Worm (Caenorhabditis elegans) whole organism, L4/young adult: ENCODE measurements around the gene alh-11.

Experiments
- W03F9.2 ChIP-seq: fragments of 150-350 bp; optimal IDR thresholded peaks from 2 replicates; lab custom pipeline; 2014; ENCODE audit warnings: missing biosample characterization, missing genetic modification characterization
- dao-5 ChIP-seq: sonication (generic microtip); optimal IDR thresholded peaks from 2 replicates; lab custom pipeline; 2016; ENCODE audit warnings: missing genotype, missing genetic modification characterization, moderate library complexity, missing compliant biosample characterization
- him-1 ChIP-seq: sonication (generic microtip); optimal IDR thresholded peaks from 2 replicates; lab custom pipeline; 2016; ENCODE audit warnings: missing genotype, missing genetic modification reagents, missing genetic modification characterization, missing compliant biosample characterization

alh-11 gene

ce11 chrIII:775443-775842 lies 3.2 kb downstream of the alh-11 start:
- no peak for TF ChIP-seq him-1 (tag; lab: Kevin White, UChicago)
- TF ChIP-seq dao-5 (tag; lab: Kevin White, UChicago): no peak
- no peak for TF ChIP-seq W03F9.2 (tag; lab: Kevin White, UChicago)

- TF ChIP-seq dao-5 (tag; lab: Kevin White, UChicago): no peak
- TF ChIP-seq him-1 (tag; lab: Kevin White, UChicago): no peak
- TF ChIP-seq W03F9.2 (tag; lab: Kevin White, UChicago): no peak
Measured at ce11 chrIII:773114-773513, 5.6 kb downstream of the alh-11 start, which contains the start of gene cyn-6. Gene cyn-6, plus strand, starts transcription at chrIII:773414.

DNA sequence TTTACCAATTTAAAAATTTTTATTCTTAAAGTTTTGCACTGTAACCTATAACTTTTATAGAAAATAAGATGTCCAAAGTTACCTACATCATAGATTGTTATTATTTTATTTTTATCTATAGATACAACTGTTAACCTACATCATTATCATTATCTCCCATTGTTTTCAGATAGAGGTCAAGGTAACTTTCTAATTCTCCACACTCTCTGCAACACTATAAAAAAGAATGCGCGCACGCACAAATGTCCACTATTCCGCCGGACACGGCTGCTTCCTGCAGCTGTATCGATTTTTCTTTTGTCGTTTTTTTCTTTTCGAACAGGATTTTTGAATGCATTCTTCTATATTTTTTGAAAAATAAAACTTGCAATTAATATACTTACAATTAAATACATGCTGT lies 6.0 kb downstream of the alh-11 start:
- no peak for TF ChIP-seq him-1 (tag; lab: Kevin White, UChicago)
- no peak for TF ChIP-seq W03F9.2 (tag; lab: Kevin White, UChicago)
- no peak for TF ChIP-seq dao-5 (tag; lab: Kevin White, UChicago)

DNA sequence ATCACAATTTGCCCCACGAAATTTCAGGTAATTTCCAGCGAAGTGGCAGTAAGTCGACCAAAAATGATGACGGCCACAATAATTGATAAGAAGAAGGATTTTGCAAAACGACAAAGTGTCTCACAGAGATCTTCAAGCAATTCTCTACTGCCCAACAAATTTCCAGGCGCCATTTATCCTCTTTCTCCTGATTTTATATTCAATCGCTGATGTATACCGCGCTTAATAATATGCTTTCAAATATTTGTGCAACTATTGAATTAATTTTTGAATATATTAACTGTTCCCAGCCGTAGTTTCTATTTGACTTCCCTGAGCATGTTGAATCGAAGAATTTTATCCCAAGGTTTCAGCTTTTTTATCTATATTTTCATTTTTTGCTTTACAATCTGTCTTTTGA lies 7.7 kb downstream of the alh-11 start, which contains the start of gene tpst-2:
Gene tpst-2, plus strand, starts transcription at position 301 of the 400 bp plus-strand sequence.
- TF ChIP-seq W03F9.2 (tag; lab: Kevin White, UChicago) (no peak), dao-5 (tag; lab: Kevin White, UChicago) (no peak), him-1 (tag; lab: Kevin White, UChicago) (no peak)

DNA sequence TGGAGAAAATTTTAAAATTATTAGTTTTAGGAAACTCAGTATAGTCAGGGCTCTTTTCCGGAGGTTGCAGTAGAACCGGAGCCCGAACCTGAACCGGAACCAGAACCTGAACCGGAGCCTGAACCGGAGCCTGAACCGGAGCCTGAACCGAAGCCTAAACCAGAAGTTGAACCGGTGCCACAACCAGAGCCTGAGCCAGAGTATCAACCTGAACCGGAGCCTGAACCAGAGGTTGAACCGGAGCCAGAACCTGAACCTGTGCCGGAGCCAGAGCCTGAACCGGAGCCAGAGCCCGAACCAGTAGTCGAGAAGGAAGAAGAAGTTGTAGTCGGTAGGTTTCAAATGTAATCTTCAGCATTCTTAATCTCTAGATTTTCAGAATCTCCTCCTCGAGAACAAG lies 10.1 kb downstream of the alh-11 start:
- TF ChIP-seq him-1 (tag; lab: Kevin White, UChicago) (no peak), dao-5 (tag; lab: Kevin White, UChicago) (no peak), W03F9.2 (tag; lab: Kevin White, UChicago) (no peak)

DNA sequence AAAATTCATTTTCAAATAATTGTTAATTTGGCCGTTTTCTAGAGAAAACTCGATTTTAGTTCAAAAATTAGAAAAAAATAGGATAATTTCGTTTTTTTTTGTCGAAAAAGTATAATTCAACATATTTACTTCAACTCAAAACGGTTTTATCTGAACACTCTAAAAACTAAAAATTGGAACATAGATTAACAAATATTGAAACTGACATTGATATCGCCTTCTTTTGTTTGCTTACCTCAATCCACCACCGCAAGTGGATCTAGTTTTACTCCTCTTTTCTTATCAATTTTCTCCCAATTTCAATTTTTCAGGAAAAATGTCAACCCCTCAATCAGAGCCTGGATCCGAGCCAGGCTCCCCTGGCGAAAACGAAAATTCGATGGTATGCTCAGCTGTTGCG lies 13.8 kb downstream of the alh-11 start, which contains the start of gene ptl-1:
Gene ptl-1, plus strand, starts transcription at position 301 of the 400 bp plus-strand sequence.
- no peak for TF ChIP-seq him-1 (tag; lab: Kevin White, UChicago)
- TF ChIP-seq W03F9.2 (tag; lab: Kevin White, UChicago): no peak
- TF ChIP-seq dao-5 (tag; lab: Kevin White, UChicago): no peak

ce11 chrIII:764404-764803 lies 14.3 kb downstream of the alh-11 start:
- TF ChIP-seq him-1 (tag; lab: Kevin White, UChicago) (peak; percentile 66), dao-5 (tag; lab: Kevin White, UChicago) (no peak), W03F9.2 (tag; lab: Kevin White, UChicago) (no peak)

ce11 chrIII:762508-762907 lies 16.2 kb downstream of the alh-11 start:
- TF ChIP-seq W03F9.2 (tag; lab: Kevin White, UChicago) (no peak), him-1 (tag; lab: Kevin White, UChicago) (no peak), dao-5 (tag; lab: Kevin White, UChicago) (no peak)

DNA sequence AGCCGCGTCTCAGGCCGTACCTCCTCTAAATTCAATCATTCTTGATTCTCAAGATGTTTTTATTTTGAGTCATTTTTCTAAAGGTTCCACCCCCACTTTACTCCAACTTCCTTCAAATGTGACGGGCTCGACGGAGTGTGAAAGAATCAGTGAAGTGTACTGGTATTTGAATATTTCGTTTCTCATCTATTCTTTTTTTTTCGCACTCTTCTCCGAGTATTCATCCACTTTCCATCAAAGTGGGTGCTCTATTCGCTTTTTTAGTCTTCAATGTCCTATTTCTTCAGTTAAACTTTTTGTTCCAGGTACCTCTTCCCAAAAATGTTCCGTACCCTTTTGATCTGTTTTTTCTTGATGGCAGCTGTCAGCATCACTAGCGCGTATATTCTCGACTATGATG lies 17.2 kb downstream of the alh-11 start, which contains the start of gene nlp-52:
Gene nlp-52, plus strand, starts transcription at position 301 of the 400 bp plus-strand sequence.
- no peak for TF ChIP-seq W03F9.2 (tag; lab: Kevin White, UChicago)
- no peak for TF ChIP-seq dao-5 (tag; lab: Kevin White, UChicago)
- TF ChIP-seq him-1 (tag; lab: Kevin White, UChicago): no peak

DNA sequence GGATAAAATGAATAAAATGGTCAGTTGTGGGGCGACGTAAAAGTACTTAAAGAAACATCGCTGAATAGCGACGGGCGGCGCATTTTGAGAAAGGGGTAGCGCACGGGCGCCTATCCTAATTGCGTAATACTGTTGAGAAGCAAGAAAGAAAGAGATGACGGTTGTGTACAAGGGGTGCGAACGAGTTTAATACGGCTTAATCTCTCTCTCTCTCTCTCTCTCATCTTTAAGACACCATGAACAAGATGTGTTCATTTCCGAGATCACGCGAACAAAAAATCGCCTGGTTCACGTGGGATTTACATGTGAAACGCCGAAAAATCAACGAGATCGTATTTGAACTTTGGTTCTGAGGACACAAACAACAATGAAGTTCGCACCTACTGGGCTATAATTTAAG lies 19.0 kb downstream of the alh-11 start:
- TF ChIP-seq dao-5 (tag; lab: Kevin White, UChicago) (no peak), W03F9.2 (tag; lab: Kevin White, UChicago) (no peak), him-1 (tag; lab: Kevin White, UChicago) (no peak)

ce11 chrIII:757981-758380 lies 20.7 kb downstream of the alh-11 start, which contains the start of gene T17H7.7:
Gene T17H7.7, minus strand, starts transcription at chrIII:758081.
- TF ChIP-seq him-1 (tag; lab: Kevin White, UChicago) (no peak), dao-5 (tag; lab: Kevin White, UChicago) (no peak)

DNA sequence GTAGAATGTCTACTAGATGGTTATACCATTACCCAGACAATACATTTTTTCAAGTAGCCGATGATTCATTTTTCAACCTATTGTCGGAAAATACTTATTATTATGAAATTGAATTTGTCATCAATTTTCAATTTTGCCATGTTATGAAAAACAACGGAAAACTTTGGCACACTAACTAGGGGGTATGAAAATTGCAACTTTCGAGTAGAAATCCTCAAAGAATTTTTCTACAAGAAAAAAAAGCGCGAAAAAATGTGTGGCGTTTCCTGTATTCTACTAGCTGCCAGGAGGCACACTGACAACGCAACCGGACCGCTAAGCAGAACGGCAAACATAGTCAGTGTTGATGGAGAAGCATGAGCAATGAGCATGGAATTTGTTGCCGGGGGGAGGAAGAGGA lies 24.3 kb downstream of the alh-11 start:
- TF ChIP-seq dao-5 (tag; lab: Kevin White, UChicago): no peak
- no peak for TF ChIP-seq W03F9.2 (tag; lab: Kevin White, UChicago)
- no peak for TF ChIP-seq him-1 (tag; lab: Kevin White, UChicago)

ce11 chrIII:752326-752725 lies 26.3 kb downstream of the alh-11 start, which contains the start of gene pat-12:
Gene pat-12, minus strand, starts transcription at chrIII:752426.
- TF ChIP-seq W03F9.2 (tag; lab: Kevin White, UChicago) (no peak), him-1 (tag; lab: Kevin White, UChicago) (no peak), dao-5 (tag; lab: Kevin White, UChicago) (no peak)

ce11 chrIII:750028-750427 lies 28.6 kb downstream of the alh-11 start:
- TF ChIP-seq him-1 (tag; lab: Kevin White, UChicago) (no peak), W03F9.2 (tag; lab: Kevin White, UChicago) (no peak), dao-5 (tag; lab: Kevin White, UChicago) (no peak)
